Worm (Caenorhabditis elegans) whole organism, early embryonic: ENCODE measurements around the gene B0563.1.

ENCODE experiments used
- F13C5.2 ChIP-seq: sonication (generic microtip); optimal IDR thresholded peaks from 2 replicates; lab custom pipeline; 2017; ENCODE audit warnings: mild to moderate bottlenecking, missing genetic modification characterization, inconsistent platforms, missing compliant biosample characterization
- ama-1 ChIP-seq: fragments of 150-350 bp; optimal IDR thresholded peaks from 2 replicates; lab custom pipeline; 2014
- flt-1 ChIP-seq: fragments of 200-800 bp; sonication (Bioruptor generic); IDR thresholded peaks from 2 replicates; pipeline ENCODE4 v1.3.6; 2022; ENCODE audit warnings: missing genetic modification characterization, missing compliant biosample characterization
- scrt-1 ChIP-seq: fragments of 200-800 bp; sonication (Bioruptor generic); IDR thresholded peaks from 2 replicates; pipeline ENCODE4 v1.3.6; 2022; ENCODE audit warnings: missing genetic modification characterization, missing compliant biosample characterization
- tbx-37 ChIP-seq: fragments of 200-800 bp; sonication (Bioruptor generic); conservative IDR thresholded peaks from 2 replicates; pipeline ENCODE4 v1.3.6; 2022; ENCODE audit warnings: missing genetic modification reagents, missing genetic modification characterization, missing compliant biosample characterization

- TF ChIP-seq F13C5.2 (tag; lab: Kevin White, UChicago) (no peak), flt-1 (GFP tag; lab: Robert Waterston, UW) (peak; percentile 26; the same call in 1 of the 2 replicates), scrt-1 (GFP tag; lab: Robert Waterston, UW) (no peak), ama-1 (lab: Kevin White, UChicago) (no peak), tbx-37 (GFP tag; lab: Robert Waterston, UW) (no peak)
These were observed 20.6 kb downstream of the B0563.1 start, which contains the start of gene Y81B9A.1 for ce11 chrX:9191795-9192494.
